Fruit fly (Drosophila melanogaster): ENCODE results near the gene CG15525.

CG15525 gene

dm6 chr3R:30004648-30005047 is 7.2 kb upstream of the CG15525 start, which contains the start of the genes Nlp and Nph (continued):
- TF ChIP-seq CG2712 (tag; optimal IDR thresholded peaks at IDR 0.05) (peak; percentile 49), chn (GFP tag; optimal IDR thresholded peaks at IDR 0.05) (no peak), Pdp1 (GFP tag; optimal IDR thresholded peaks at IDR 0.05) (peak; percentile 11 to 19), CG9215 (GFP tag; IDR thresholded peaks at IDR 0.05) (no peak), sima (GFP tag; optimal IDR thresholded peaks at IDR 0.05) (no peak), Doc3 (GFP tag; IDR thresholded peaks at IDR 0.05; ENCODE audit: partially characterized antibody) (peak; percentile 94), ind (GFP tag; optimal IDR thresholded peaks at IDR 0.05) (peak; percentile 13), B-H2 (GFP tag; optimal IDR thresholded peaks at IDR 0.05) (peak; percentile 29), CG18262 (tag; optimal IDR thresholded peaks at IDR 0.05) (peak; percentile 32), CG11560 (tag; IDR thresholded peaks at IDR 0.05) (peak; percentile 93), CG32532 (GFP tag; IDR thresholded peaks at IDR 0.05) (peak; percentile 43; the same call in 1 of the 2 replicates), E2f2 (GFP tag; IDR thresholded peaks at IDR 0.05) (peak; percentile 45), dpn (GFP tag; optimal IDR thresholded peaks at IDR 0.05) (peak; percentile 36 to 41), row (GFP tag; IDR thresholded peaks at IDR 0.05) (peak; percentile 60), kni (GFP tag; optimal IDR thresholded peaks at IDR 0.05) (no peak), CG11696 (GFP tag; IDR thresholded peaks at IDR 0.05) (no peak), cas (GFP tag; IDR thresholded peaks at IDR 0.05) (no peak), CG12659 (GFP tag; optimal IDR thresholded peaks at IDR 0.05) (peak; percentile 65), hth (optimal IDR thresholded peaks at IDR 0.05) (no peak), onecut (GFP tag; IDR thresholded peaks at IDR 0.05) (peak; percentile 41; the same call in 1 of the 2 replicates), ase (GFP tag; IDR thresholded peaks at IDR 0.05) (no peak), esg (GFP tag; conservative IDR thresholded peaks at IDR 0.05) (no peak), bsh (GFP tag; optimal IDR thresholded peaks at IDR 0.05) (peak in 1 of 2 experiments; percentile 19), sens (GFP tag) (peak; percentile 80), CG4617 (GFP tag; optimal IDR thresholded peaks at IDR 0.05; ENCODE audit: borderline replicate concordance) (peak; percentile 28), h (optimal IDR thresholded peaks at IDR 0.05) (no peak), CG3847 (GFP tag; IDR thresholded peaks at IDR 0.05) (0 out of 2 replicates have a peak, but pooled peaks have one; percentile 53), CG30403 (GFP tag; optimal IDR thresholded peaks at IDR 0.05) (peak; percentile 40), Myb (GFP tag; optimal IDR thresholded peaks at IDR 0.05) (peak; percentile 26)

- peak; percentile 16 for TF ChIP-seq CG1603 (tag; optimal IDR thresholded peaks at IDR 0.05)
- 0 out of 4 replicates have a peak, but pooled peaks have one; percentile 20 for TF ChIP-seq chinmo (GFP tag; IDR thresholded peaks at IDR 0.05; ENCODE audit: partially characterized antibody)
- peak; percentile 48 for TF ChIP-seq zen (tag; optimal IDR thresholded peaks at IDR 0.05)
- peak in 1 of 2 experiments; percentile 36 for TF ChIP-seq crp (GFP tag; optimal IDR thresholded peaks at IDR 0.05)
- no peak for TF ChIP-seq mld (GFP tag; IDR thresholded peaks at IDR 0.05; ENCODE audit: partially characterized antibody)
- TF ChIP-seq pita (GFP tag; optimal IDR thresholded peaks at IDR 0.05): no peak
- TF ChIP-seq toy (GFP tag; IDR thresholded peaks at IDR 0.05): no peak
- TF ChIP-seq Trl (optimal IDR thresholded peaks at IDR 0.05): no peak
- no peak for TF ChIP-seq Trl (GFP tag; optimal IDR thresholded peaks at IDR 0.05)
- peak; percentile 44 for TF ChIP-seq pzg (GFP tag; optimal IDR thresholded peaks at IDR 0.05)
- no peak for TF ChIP-seq CG9932 (GFP tag; IDR thresholded peaks at IDR 0.05)
- TF ChIP-seq CG8290 (GFP tag; optimal IDR thresholded peaks at IDR 0.05): no peak
- TF ChIP-seq CG8290 (tag; optimal IDR thresholded peaks at IDR 0.05): no peak
- TF ChIP-seq nerfin-1 (tag; optimal IDR thresholded peaks at IDR 0.05): peak; percentile 30
- TF ChIP-seq insv (GFP tag; optimal IDR thresholded peaks at IDR 0.05): peak in 1 of 2 experiments; percentile 96
- no peak for TF ChIP-seq fd102C (GFP tag; optimal IDR thresholded peaks at IDR 0.05)
- peak; percentile 66 for TF ChIP-seq Dp (GFP tag; optimal IDR thresholded peaks at IDR 0.05)
- no peak for TF ChIP-seq D (optimal IDR thresholded peaks at IDR 0.05)
- TF ChIP-seq D (GFP tag; optimal IDR thresholded peaks at IDR 0.05): no peak
- TF ChIP-seq CG10366 (GFP tag; IDR thresholded peaks at IDR 0.05): no peak
- TF ChIP-seq vnd (GFP tag; IDR thresholded peaks at IDR 0.05; ENCODE audit: partially characterized antibody): no peak
- TF ChIP-seq CG16815 (GFP tag; optimal IDR thresholded peaks at IDR 0.05): no peak
- peak; percentile 68 for TF ChIP-seq E2f2 (GFP tag; IDR thresholded peaks at IDR 0.05)
- TF ChIP-seq zf30C (GFP tag; optimal IDR thresholded peaks at IDR 0.05): peak; percentile 7
- peak; percentile 100 for TF ChIP-seq onecut (GFP tag; IDR thresholded peaks at IDR 0.05)
- TF ChIP-seq sug (tag; optimal IDR thresholded peaks at IDR 0.05): no peak
Observed at dm6 chr3R:30000286-30000685, 2.8 kb upstream of the CG15525 start, which contains the start of gene Tace. TSS of gene Tace (plus strand) at chr3R:30000530.
